Worm (Caenorhabditis elegans) whole organism, late embryonic: Measurements from ENCODE around the gene str-252.

Experiments
- C38D4.7 ChIP-seq: fragments of 200-800 bp; sonication (Bioruptor generic); optimal IDR thresholded peaks from 2 replicates; lab custom pipeline; 2018; ENCODE audit warnings: mild to moderate bottlenecking, missing genetic modification characterization, moderate library complexity, missing compliant biosample characterization
- K09A11.1 ChIP-seq: sonication (generic microtip); optimal IDR thresholded peaks from 2 replicates; lab custom pipeline; 2017; ENCODE audit warnings: antibody characterized with exemption, mild to moderate bottlenecking, missing genetic modification characterization, missing compliant biosample characterization; ENCODE audit not compliant: insufficient read depth
- ceh-19 ChIP-seq: fragments of 200-800 bp; sonication (Bioruptor generic); optimal IDR thresholded peaks from 2 replicates; lab custom pipeline; 2018; ENCODE audit warnings: mild to moderate bottlenecking, missing genetic modification characterization, missing compliant biosample characterization
- ceh-2 ChIP-seq: sonication (generic microtip); optimal IDR thresholded peaks from 2 replicates; lab custom pipeline; 2016; ENCODE audit warnings: missing genotype, missing genetic modification characterization, missing compliant biosample characterization
- ceh-22 ChIP-seq: sonication (generic microtip); optimal IDR thresholded peaks from 2 replicates; lab custom pipeline; 2017; ENCODE audit warnings: missing biosample characterization, missing genetic modification characterization
- ceh-24 ChIP-seq: sonication (generic microtip); optimal IDR thresholded peaks from 2 replicates; lab custom pipeline; 2016; ENCODE audit warnings: mild to moderate bottlenecking, missing genetic modification characterization, missing compliant biosample characterization
- ceh-30 ChIP-seq: fragments of 150-350 bp; optimal IDR thresholded peaks from 2 replicates; lab custom pipeline; 2014; ENCODE audit warnings: missing biosample characterization, missing genetic modification characterization
- ceh-9 ChIP-seq: sonication (generic microtip); optimal IDR thresholded peaks from 2 replicates; lab custom pipeline; 2016; ENCODE audit warnings: mild to moderate bottlenecking, missing genetic modification characterization, inconsistent platforms, missing compliant biosample characterization
- dve-1 ChIP-seq: sonication (generic microtip); optimal IDR thresholded peaks from 2 replicates; lab custom pipeline; 2017; ENCODE audit warnings: antibody characterized with exemption, mild to moderate bottlenecking, missing genetic modification characterization, missing compliant biosample characterization
- elt-2 ChIP-seq: sonication (generic microtip); optimal IDR thresholded peaks from 2 replicates; lab custom pipeline; 2016; ENCODE audit warnings: missing genetic modification reagents, missing genetic modification characterization, missing compliant biosample characterization
- elt-4 ChIP-seq: sonication (generic microtip); optimal IDR thresholded peaks from 2 replicates; lab custom pipeline; 2016; ENCODE audit warnings: missing genetic modification characterization, missing compliant biosample characterization
- eyg-1 ChIP-seq: sonication (generic microtip); optimal IDR thresholded peaks from 2 replicates; lab custom pipeline; 2016; ENCODE audit warnings: missing genotype, missing genetic modification characterization, missing compliant biosample characterization
- fax-1 ChIP-seq: sonication (generic microtip); optimal IDR thresholded peaks from 2 replicates; lab custom pipeline; 2016; ENCODE audit warnings: missing genotype, missing genetic modification characterization, missing compliant biosample characterization
- gmeb-2 ChIP-seq: sonication (generic microtip); optimal IDR thresholded peaks from 2 replicates; lab custom pipeline; 2016; ENCODE audit warnings: missing genetic modification characterization, inconsistent platforms, missing compliant biosample characterization
- hlh-15 ChIP-seq: sonication (generic microtip); optimal IDR thresholded peaks from 2 replicates; lab custom pipeline; 2016; ENCODE audit warnings: missing genetic modification characterization, missing compliant biosample characterization
- hlh-30 ChIP-seq: sonication (generic microtip); optimal IDR thresholded peaks from 2 replicates; lab custom pipeline; 2017; ENCODE audit warnings: antibody characterized with exemption, missing genetic modification characterization, missing compliant biosample characterization; ENCODE audit not compliant: insufficient read depth
- hlh-8 ChIP-seq: sonication (generic microtip); optimal IDR thresholded peaks from 2 replicates; lab custom pipeline; 2016; ENCODE audit warnings: missing genotype, missing genetic modification characterization, missing compliant biosample characterization
- lim-6 ChIP-seq: sonication (generic microtip); optimal IDR thresholded peaks from 2 replicates; lab custom pipeline; 2016; ENCODE audit warnings: missing genetic modification characterization, missing compliant biosample characterization
- madf-2 ChIP-seq: sonication (generic microtip); optimal IDR thresholded peaks from 2 replicates; lab custom pipeline; 2017; ENCODE audit warnings: missing genetic modification characterization, missing compliant biosample characterization
- mec-3 ChIP-seq: sonication (generic microtip); optimal IDR thresholded peaks from 2 replicates; lab custom pipeline; 2016; ENCODE audit warnings: borderline replicate concordance, missing genetic modification characterization, missing compliant biosample characterization
- npax-4 ChIP-seq: sonication (generic microtip); optimal IDR thresholded peaks from 2 replicates; lab custom pipeline; 2016; ENCODE audit warnings: missing genetic modification characterization, missing compliant biosample characterization
- odd-2 ChIP-seq: sonication (generic microtip); optimal IDR thresholded peaks from 2 replicates; lab custom pipeline; 2017; ENCODE audit warnings: antibody characterized with exemption, mild to moderate bottlenecking, missing genetic modification characterization, missing compliant biosample characterization
- pat-9 ChIP-seq: fragments of 200-800 bp; sonication (Bioruptor generic); optimal IDR thresholded peaks from 2 replicates; lab custom pipeline; 2018; ENCODE audit warnings: mild to moderate bottlenecking, missing genetic modification characterization, moderate library complexity, missing compliant biosample characterization
- pha-2 ChIP-seq: sonication (generic microtip); optimal IDR thresholded peaks from 2 replicates; lab custom pipeline; 2017; ENCODE audit warnings: mild to moderate bottlenecking, missing genetic modification characterization, missing compliant biosample characterization
- pha-4 ChIP-seq: fragments of 150-350 bp; optimal IDR thresholded peaks from 2 replicates; lab custom pipeline; 2018; ENCODE audit warnings: missing biosample characterization, missing genetic modification reagents, missing genetic modification characterization
- ref-2 ChIP-seq: sonication (generic microtip); optimal IDR thresholded peaks from 2 replicates; lab custom pipeline; 2016; ENCODE audit warnings: missing genetic modification characterization, missing compliant biosample characterization
- sox-2 ChIP-seq: fragments of 200-800 bp; sonication (Bioruptor generic); IDR thresholded peaks from 2 replicates; pipeline ENCODE4 v1.3.6; 2022; ENCODE audit warnings: missing genetic modification reagents, missing genetic modification characterization, missing compliant biosample characterization
- sox-4 ChIP-seq: sonication (generic microtip); optimal IDR thresholded peaks from 2 replicates; lab custom pipeline; 2017; ENCODE audit warnings: mild to moderate bottlenecking, missing genetic modification characterization, inconsistent platforms, missing compliant biosample characterization
- syd-9 ChIP-seq: sonication (generic microtip); optimal IDR thresholded peaks from 2 replicates; lab custom pipeline; 2016; ENCODE audit warnings: mild to moderate bottlenecking, missing genetic modification characterization, moderate library complexity, missing compliant biosample characterization
- tbx-7 ChIP-seq: sonication (generic microtip); optimal IDR thresholded peaks from 2 replicates; lab custom pipeline; 2016; ENCODE audit warnings: missing genotype, missing genetic modification characterization, missing compliant biosample characterization
- unc-3 ChIP-seq, 2 experiments: fragments of 200-800 bp in 1 of 2; sonication (Bioruptor generic) in 1 of 2; sonication (generic microtip) in 1 of 2; conservative IDR thresholded peaks in 1 of 2; optimal IDR thresholded peaks in 1 of 2; 2 replicates each; pipeline versions ENCODE4 v1.3.6 to Lab custom; 2016 to 2022; ENCODE audit warnings: missing compliant biosample characterization in 2 of 2, missing genetic modification characterization in 2 of 2, missing genetic modification reagents in 1 of 2
- unc-55 ChIP-seq: sonication (generic microtip); optimal IDR thresholded peaks from 2 replicates; lab custom pipeline; 2017; ENCODE audit warnings: missing biosample characterization, missing genetic modification reagents, missing genetic modification characterization
- unc-86 ChIP-seq: sonication (generic microtip); optimal IDR thresholded peaks from 2 replicates; lab custom pipeline; 2016; ENCODE audit warnings: missing genetic modification characterization, missing compliant biosample characterization
- zip-5 ChIP-seq: sonication (generic microtip); optimal IDR thresholded peaks from 2 replicates; lab custom pipeline; 2016; ENCODE audit warnings: missing genetic modification characterization, missing compliant biosample characterization
- ztf-16 ChIP-seq: sonication (generic microtip); optimal IDR thresholded peaks from 2 replicates; lab custom pipeline; 2017; ENCODE audit warnings: missing genetic modification characterization, missing compliant biosample characterization

The str-252 gene

ce11 chrV:13909400-13909799, 6.9 kb upstream of the str-252 start, which contains the start of gene C06B3.7:
Gene C06B3.7, plus strand, starts transcription at chrV:13909686.
- TF ChIP-seq hlh-30 (tag; lab: Kevin White, UChicago), result peak; percentile 34
- TF ChIP-seq ceh-22 (tag; lab: Kevin White, UChicago), result no peak

- TF ChIP-seq npax-4 (tag; lab: Kevin White, UChicago) (no peak), lim-6 (tag; lab: Kevin White, UChicago) (no peak)
Observed at ce11 chrV:13915390-13915789, 906 bp upstream of the str-252 start, which contains the start of gene gcy-32. Gene gcy-32, minus strand, starts transcription at chrV:13915490.

ce11 chrV:13918341-13918740, 2.0 kb downstream of the str-252 start, which contains the start of gene str-250:
Gene str-250, plus strand, starts transcription at chrV:13918641.
- no peak for TF ChIP-seq K09A11.1 (tag; lab: Kevin White, UChicago)
- TF ChIP-seq hlh-30 (tag; lab: Kevin White, UChicago), result no peak
- TF ChIP-seq unc-3 (GFP tag; conservative IDR thresholded peaks at IDR 0.05; lab: Robert Waterston, UW), result no peak
- no peak for TF ChIP-seq unc-3 (tag; optimal IDR thresholded peaks at IDR 0.05; lab: Kevin White, UChicago)
- no peak for TF ChIP-seq pha-4
- no peak for TF ChIP-seq C38D4.7 (GFP tag; lab: Kevin White, UChicago)
- no peak for TF ChIP-seq dve-1 (tag; lab: Kevin White, UChicago)
- no peak for TF ChIP-seq sox-4 (tag; lab: Kevin White, UChicago)
- no peak for TF ChIP-seq ceh-2 (tag; lab: Kevin White, UChicago)
- TF ChIP-seq tbx-7 (tag; lab: Kevin White, UChicago), result no peak
- no peak for TF ChIP-seq ceh-30 (tag; lab: Kevin White, UChicago)
- no peak for TF ChIP-seq elt-4 (tag; lab: Kevin White, UChicago)
- no peak for TF ChIP-seq ceh-9 (tag; lab: Kevin White, UChicago)
- no peak for TF ChIP-seq odd-2
- TF ChIP-seq gmeb-2 (tag; lab: Kevin White, UChicago), result no peak
- no peak for TF ChIP-seq hlh-15 (tag; lab: Kevin White, UChicago)
- TF ChIP-seq pat-9, result no peak
- no peak for TF ChIP-seq unc-55 (GFP tag; lab: Kevin White, UChicago)
- TF ChIP-seq lim-6 (tag; lab: Kevin White, UChicago), result no peak
- no peak for TF ChIP-seq fax-1 (tag; lab: Kevin White, UChicago)
- no peak for TF ChIP-seq elt-2 (tag; lab: Kevin White, UChicago)

- TF ChIP-seq hlh-30 (tag; lab: Kevin White, UChicago) (no peak), ref-2 (no peak), gmeb-2 (tag; lab: Kevin White, UChicago) (no peak), ceh-24 (tag; lab: Kevin White, UChicago) (no peak), eyg-1 (no peak), sox-2 (GFP tag; lab: Robert Waterston, UW) (no peak), elt-4 (tag; lab: Kevin White, UChicago) (no peak), hlh-8 (no peak), syd-9 (no peak), pha-2 (no peak), mec-3 (tag; lab: Kevin White, UChicago) (no peak), hlh-15 (tag; lab: Kevin White, UChicago) (no peak), ceh-19 (no peak), zip-5 (tag; lab: Kevin White, UChicago) (no peak), unc-86 (tag; lab: Kevin White, UChicago) (no peak), ztf-16 (tag; lab: Kevin White, UChicago) (no peak), madf-2 (tag; lab: Kevin White, UChicago) (no peak), ceh-30 (tag; lab: Kevin White, UChicago) (no peak), dve-1 (tag; lab: Kevin White, UChicago) (no peak), sox-4 (tag; lab: Kevin White, UChicago) (no peak)
Observed at ce11 chrV:13920730-13921129, 4.4 kb downstream of the str-252 start, which contains the start of gene srx-42. Gene srx-42, plus strand, starts transcription at chrV:13921030.
